Worm (Caenorhabditis elegans): ENCODE results near the gene nhr-238.

The nhr-238 gene

DNA sequence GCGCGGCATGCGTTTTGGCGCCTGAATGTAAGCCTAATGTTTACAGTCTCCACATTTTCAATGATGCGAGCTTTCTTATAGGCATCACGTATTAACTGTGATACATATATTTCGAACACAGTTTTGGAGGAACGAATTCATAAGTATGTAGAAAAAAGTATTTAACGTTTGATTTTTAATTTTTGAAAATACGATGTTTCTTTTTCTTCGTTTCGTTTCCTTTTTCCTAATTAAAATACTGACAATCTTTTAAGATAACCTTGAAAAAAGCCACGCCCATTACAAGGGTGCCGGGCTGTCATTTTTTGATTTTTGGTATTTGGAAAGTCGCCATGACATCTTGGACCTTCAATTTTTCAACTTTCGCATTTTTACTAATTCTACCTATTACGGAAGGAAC, 35.7 kb upstream of the nhr-238 start, which contains the start of gene K04F1.9:
Gene K04F1.9, plus strand, starts transcription at position 301 of the 400 bp plus-strand sequence.
- TF ChIP-seq elt-2 (tag; optimal IDR thresholded peaks at IDR 0.05) (no peak), fkh-6 (tag; optimal IDR thresholded peaks at IDR 0.05) (no peak)

DNA sequence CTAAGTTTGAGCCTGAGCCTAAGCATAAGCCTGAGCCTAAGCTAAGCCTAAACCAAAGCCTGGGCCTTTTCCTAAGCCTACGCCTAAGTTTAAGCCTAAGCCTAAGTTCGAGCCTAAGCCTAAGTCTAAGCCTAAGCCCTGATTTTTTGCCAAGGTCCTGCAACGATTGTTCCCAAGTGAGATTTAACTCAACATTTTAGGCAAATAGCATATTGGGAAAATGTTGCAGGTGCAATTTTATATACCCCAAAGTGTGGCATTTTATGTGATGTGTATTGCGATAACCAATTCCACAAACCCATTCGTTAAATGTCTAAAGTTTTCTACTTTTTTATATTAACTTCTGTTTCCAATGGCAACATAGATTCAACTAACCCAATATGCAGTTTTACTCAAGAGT, 33.0 kb upstream of the nhr-238 start, which contains the start of gene irld-40:
Gene irld-40, plus strand, starts transcription at position 301 of the 400 bp plus-strand sequence.
- TF ChIP-seq fkh-10 (GFP tag; optimal IDR thresholded peaks at IDR 0.05) = no peak
- TF ChIP-seq ceh-6 (GFP tag; optimal IDR thresholded peaks at IDR 0.05) = no peak
- no peak for TF ChIP-seq lim-6 (tag; optimal IDR thresholded peaks at IDR 0.05)
- TF ChIP-seq ztf-16 (tag; optimal IDR thresholded peaks at IDR 0.05) = no peak
- TF ChIP-seq ama-1 (optimal IDR thresholded peaks at IDR 0.05) = no peak
- TF ChIP-seq pha-4 (tag; optimal IDR thresholded peaks at IDR 0.05) = no peak
- no peak for TF ChIP-seq eyg-1 (tag; optimal IDR thresholded peaks at IDR 0.05)
- no peak for TF ChIP-seq dve-1 (tag; optimal IDR thresholded peaks at IDR 0.05)
- TF ChIP-seq hlh-15 (tag; optimal IDR thresholded peaks at IDR 0.05) = no peak
- TF ChIP-seq ceh-22 (tag; optimal IDR thresholded peaks at IDR 0.05) = no peak
- TF ChIP-seq F13H6.1 (tag; optimal IDR thresholded peaks at IDR 0.05) = no peak
- no peak for TF ChIP-seq lin-11 (tag; optimal IDR thresholded peaks at IDR 0.05)

DNA sequence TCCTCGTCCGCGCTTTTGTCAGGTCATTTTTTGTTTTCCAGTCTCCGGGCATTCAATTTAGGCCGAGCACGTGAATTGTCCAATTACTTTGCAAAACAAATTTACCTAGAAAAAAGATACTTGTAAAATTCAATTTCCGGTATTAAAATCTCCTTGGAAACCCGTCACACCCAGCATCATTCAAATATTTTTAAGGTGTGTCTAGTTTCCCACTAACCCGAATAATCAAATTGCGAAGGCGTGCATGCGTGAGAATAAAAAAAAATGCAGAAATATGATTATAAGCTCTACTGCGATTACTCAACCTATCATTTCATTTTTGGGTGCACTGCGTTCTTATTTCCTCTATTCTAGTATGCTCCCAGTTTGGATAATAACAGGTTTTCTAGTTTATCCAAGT, 25.6 kb upstream of the nhr-238 start, which contains the start of gene irld-11:
Gene irld-11, plus strand, starts transcription at position 301 of the 400 bp plus-strand sequence.
- TF ChIP-seq ceh-19 (GFP tag; optimal IDR thresholded peaks at IDR 0.05) = no peak
- TF ChIP-seq ceh-24 (tag; optimal IDR thresholded peaks at IDR 0.05) = no peak
- no peak for TF ChIP-seq pat-9 (tag; optimal IDR thresholded peaks at IDR 0.05)
- peak; percentile 17 for TF ChIP-seq unc-42 (tag; optimal IDR thresholded peaks at IDR 0.05)
- no peak for TF ChIP-seq ceh-34 (tag; optimal IDR thresholded peaks at IDR 0.05)

DNA sequence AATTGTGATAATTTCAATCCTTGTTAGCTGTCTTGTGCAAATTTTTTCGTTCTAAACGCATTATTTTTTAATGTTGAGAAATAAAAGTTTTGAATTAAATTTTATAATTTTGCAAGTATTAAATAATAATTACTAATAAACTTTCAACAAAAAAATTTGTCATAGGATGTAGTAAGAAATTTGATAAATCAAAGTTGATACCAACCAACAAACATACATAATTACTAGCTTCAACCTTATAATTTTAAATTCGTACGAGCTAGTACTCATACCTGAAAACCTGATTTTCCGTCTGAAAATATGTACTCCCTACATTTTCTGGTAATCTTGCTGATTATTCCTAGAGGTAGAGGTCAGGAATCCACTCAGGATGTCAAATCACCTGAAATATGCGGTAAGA, 21.8 kb upstream of the nhr-238 start, which contains the start of gene irld-44:
Gene irld-44, plus strand, starts transcription at position 301 of the 400 bp plus-strand sequence.
- TF ChIP-seq sox-4 (tag; optimal IDR thresholded peaks at IDR 0.05) (no peak), sox-2 (GFP tag; IDR thresholded peaks at IDR 0.05) (no peak), ceh-22 (tag; optimal IDR thresholded peaks at IDR 0.05) (no peak), eyg-1 (tag; optimal IDR thresholded peaks at IDR 0.05) (no peak), mec-3 (tag; optimal IDR thresholded peaks at IDR 0.05; ENCODE audit: borderline replicate concordance) (no peak), T23F11.4 (GFP tag; optimal IDR thresholded peaks at IDR 0.05) (no peak), hlh-13 (GFP tag; optimal IDR thresholded peaks at IDR 0.05) (no peak), rnt-1 (tag; optimal IDR thresholded peaks at IDR 0.05) (no peak), nhr-232 (tag; optimal IDR thresholded peaks at IDR 0.05) (no peak), pax-1 (tag; optimal IDR thresholded peaks at IDR 0.05) (no peak)

DNA sequence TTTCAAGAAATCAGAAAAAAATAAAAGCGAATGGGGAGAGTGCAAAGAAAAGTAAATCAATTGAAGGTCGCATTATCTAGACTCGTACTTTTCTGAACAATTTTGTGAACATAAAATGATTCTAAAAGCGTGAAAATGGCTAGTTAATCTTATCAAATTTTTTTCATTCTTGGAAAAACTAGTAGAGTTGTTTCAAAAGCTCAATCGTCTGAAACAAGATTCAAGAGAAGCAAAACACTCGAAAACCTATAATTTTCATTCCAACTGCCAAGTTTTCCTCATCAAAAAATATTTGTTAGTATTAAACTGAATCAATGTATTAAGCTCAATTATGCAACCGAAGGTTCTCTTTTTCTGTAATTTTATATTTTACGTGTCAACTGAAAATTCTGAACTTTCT, 18.8 kb upstream of the nhr-238 start, which contains the start of gene irld-45:
Gene irld-45, plus strand, starts transcription at position 301 of the 400 bp plus-strand sequence.
- TF ChIP-seq pqm-1 (tag; optimal IDR thresholded peaks at IDR 0.05) = no peak
- TF ChIP-seq ref-2 (tag; optimal IDR thresholded peaks at IDR 0.05) = no peak
- TF ChIP-seq fkh-10 (GFP tag; optimal IDR thresholded peaks at IDR 0.05) = no peak
- TF ChIP-seq unc-42 (tag; optimal IDR thresholded peaks at IDR 0.05) = no peak
- no peak for TF ChIP-seq ceh-34 (tag; optimal IDR thresholded peaks at IDR 0.05)
- TF ChIP-seq pros-1 (tag; optimal IDR thresholded peaks at IDR 0.05) = no peak
- no peak for TF ChIP-seq ceh-9 (tag; optimal IDR thresholded peaks at IDR 0.05)
- TF ChIP-seq elt-4 (tag; optimal IDR thresholded peaks at IDR 0.05) = no peak
- no peak for TF ChIP-seq che-1 (tag; optimal IDR thresholded peaks at IDR 0.05)
- no peak for TF ChIP-seq rnt-1 (tag; optimal IDR thresholded peaks at IDR 0.05)
- TF ChIP-seq hlh-15 (tag; optimal IDR thresholded peaks at IDR 0.05) = no peak
- no peak for TF ChIP-seq K09A11.1 (tag; optimal IDR thresholded peaks at IDR 0.05; ENCODE audit: insufficient read depth)
- no peak for TF ChIP-seq ceh-22 (tag; optimal IDR thresholded peaks at IDR 0.05)
- TF ChIP-seq K02D7.2 (tag; optimal IDR thresholded peaks at IDR 0.05) = no peak
- TF ChIP-seq zip-5 (tag; optimal IDR thresholded peaks at IDR 0.05) = no peak
- no peak for TF ChIP-seq pag-3 (tag; optimal IDR thresholded peaks at IDR 0.05; ENCODE audit: borderline replicate concordance)
- no peak for TF ChIP-seq sdc-2 (tag; optimal IDR thresholded peaks at IDR 0.05)
- no peak for TF ChIP-seq unc-55 (GFP tag; optimal IDR thresholded peaks at IDR 0.05)
